Fruit fly (Drosophila melanogaster) whole organism, wandering third instar larva: ENCODE results near the gene CG14258.

ENCODE experiments used
- Abd-B ChIP-seq: fragments of >200 bp; optimal IDR thresholded peaks from 2 replicates; lab custom pipeline; 2017; ENCODE audit warnings: missing biosample characterization, missing genetic modification characterization
- CrebA ChIP-seq: fragments of 200-800 bp; sonication (Bioruptor generic); optimal IDR thresholded peaks from 2 replicates; lab custom pipeline; 2016; ENCODE audit warnings: missing biosample characterization, mild to moderate bottlenecking, missing genetic modification characterization, borderline replicate concordance
- GATAd ChIP-seq: sonication (Bioruptor generic); optimal IDR thresholded peaks from 2 replicates; lab custom pipeline; 2016; ENCODE audit warnings: missing biosample characterization, missing genetic modification characterization
- HLH106 ChIP-seq: fragments of 200-800 bp; optimal IDR thresholded peaks from 3 replicates; lab custom pipeline; 2019; ENCODE audit warnings: missing biosample characterization, mild to moderate bottlenecking, missing genetic modification characterization, moderate library complexity
- Myc ChIP-seq: fragments of >200 bp; optimal IDR thresholded peaks from 2 replicates; lab custom pipeline; 2017
- brk ChIP-seq: fragments of 200-800 bp; sonication (Bioruptor generic); optimal IDR thresholded peaks from 2 replicates; lab custom pipeline; 2016; ENCODE audit warnings: missing biosample characterization, mild to moderate bottlenecking, missing genetic modification characterization
- dsf ChIP-seq: sonication (Bioruptor generic); optimal IDR thresholded peaks from 2 replicates; lab custom pipeline; 2016; ENCODE audit warnings: missing biosample characterization, missing genetic modification characterization, borderline replicate concordance
- fru ChIP-seq: fragments of 200-800 bp; sonication (Bioruptor generic); optimal IDR thresholded peaks from 3 replicates; lab custom pipeline; 2016; ENCODE audit warnings: missing biosample characterization, mild to moderate bottlenecking, missing genetic modification characterization
- pan ChIP-seq: fragments of >200 bp; optimal IDR thresholded peaks from 2 replicates; lab custom pipeline; 2017
- psq ChIP-seq: fragments of 200-800 bp; sonication (Bioruptor generic); optimal IDR thresholded peaks from 3 replicates; lab custom pipeline; 2017; ENCODE audit warnings: missing biosample characterization, mild to moderate bottlenecking, missing genetic modification characterization, moderate library complexity
- rgr ChIP-seq: fragments of 200-800 bp; sonication (Bioruptor generic); optimal IDR thresholded peaks from 3 replicates; lab custom pipeline; 2016; ENCODE audit warnings: missing biosample characterization, mild to moderate bottlenecking, missing genetic modification characterization
- usp ChIP-seq: fragments of >200 bp; optimal IDR thresholded peaks from 2 replicates; lab custom pipeline; 2017; ENCODE audit warnings: missing biosample characterization, missing genetic modification characterization
- woc ChIP-seq: sonication (Bioruptor generic); optimal IDR thresholded peaks from 2 replicates; lab custom pipeline; 2016; ENCODE audit warnings: missing biosample characterization, mild to moderate bottlenecking, missing genetic modification characterization

- TF ChIP-seq usp (GFP tag; lab: Kevin White, UChicago) = no peak
- TF ChIP-seq HLH106 = no peak
- TF ChIP-seq Abd-B (GFP tag; lab: Kevin White, UChicago) = no peak
- TF ChIP-seq psq = no peak
- no peak for TF ChIP-seq brk (GFP tag; lab: Kevin White, UChicago)
- TF ChIP-seq CrebA (GFP tag; lab: Kevin White, UChicago) = no peak
- no peak for TF ChIP-seq dsf (GFP tag; lab: Kevin White, UChicago)
- TF ChIP-seq GATAd = no peak
- no peak for TF ChIP-seq woc (GFP tag; lab: Kevin White, UChicago)
- TF ChIP-seq pan (lab: Kevin White, UChicago) = no peak
- no peak for TF ChIP-seq Myc
- TF ChIP-seq fru (GFP tag; lab: Kevin White, UChicago) = no peak
- no peak for TF ChIP-seq rgr (GFP tag; lab: Kevin White, UChicago)
These were observed 44.2 kb upstream of the CG14258 start, which contains the start of gene TwdlT for dm6 chr3R:27048561-27049270.
